Worm (Caenorhabditis elegans): Measurements from ENCODE around the gene C04B4.6.

The C04B4.6 gene

ce11 chrX:12234424-12234823, 41.1 kb downstream of the C04B4.6 start:
- TF ChIP-seq pqm-1 (tag; optimal IDR thresholded peaks at IDR 0.05): peak; percentile 41
- TF ChIP-seq skn-1 (tag; optimal IDR thresholded peaks at IDR 0.05): no peak
- no peak for TF ChIP-seq nhr-67 (tag; optimal IDR thresholded peaks at IDR 0.05)
- no peak for TF ChIP-seq nfya-1 (tag; optimal IDR thresholded peaks at IDR 0.05; ENCODE audit: insufficient read depth)
- TF ChIP-seq pha-4 (tag; optimal IDR thresholded peaks at IDR 0.05): peak; percentile 37
- TF ChIP-seq elt-2 (tag; optimal IDR thresholded peaks at IDR 0.05): peak; percentile 33
- TF ChIP-seq unc-62 (GFP tag; optimal IDR thresholded peaks at IDR 0.05): no peak
- no peak for TF ChIP-seq nhr-237 (tag; optimal IDR thresholded peaks at IDR 0.05)
- no peak for TF ChIP-seq nhr-23 (tag; optimal IDR thresholded peaks at IDR 0.05)
- no peak for TF ChIP-seq elt-1 (tag; optimal IDR thresholded peaks at IDR 0.05)

DNA sequence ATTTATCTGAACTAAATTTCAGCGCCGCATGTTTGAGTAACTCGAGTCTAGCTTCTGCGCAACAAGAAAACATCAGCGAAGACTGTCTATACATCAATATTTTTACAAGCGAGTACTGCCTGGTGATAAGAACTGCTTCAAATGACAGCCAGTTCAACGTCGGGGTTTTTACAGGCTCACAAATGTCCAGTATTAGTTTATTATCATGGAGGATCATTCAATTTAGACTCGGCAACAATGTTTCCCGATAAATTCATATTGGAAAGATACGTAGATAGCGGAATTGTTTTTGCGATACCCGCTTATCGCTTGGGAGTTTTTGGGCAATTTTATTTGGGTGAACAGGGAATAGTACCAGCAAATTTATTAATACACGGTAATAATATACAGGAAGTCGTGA, 45.1 kb downstream of the C04B4.6 start:
- TF ChIP-seq elt-2 (tag; optimal IDR thresholded peaks at IDR 0.05): peak; percentile 74
- peak; percentile 5 for TF ChIP-seq pqm-1 (tag; optimal IDR thresholded peaks at IDR 0.05)
- no peak for TF ChIP-seq snpc-4 (tag; optimal IDR thresholded peaks at IDR 0.05)

DNA sequence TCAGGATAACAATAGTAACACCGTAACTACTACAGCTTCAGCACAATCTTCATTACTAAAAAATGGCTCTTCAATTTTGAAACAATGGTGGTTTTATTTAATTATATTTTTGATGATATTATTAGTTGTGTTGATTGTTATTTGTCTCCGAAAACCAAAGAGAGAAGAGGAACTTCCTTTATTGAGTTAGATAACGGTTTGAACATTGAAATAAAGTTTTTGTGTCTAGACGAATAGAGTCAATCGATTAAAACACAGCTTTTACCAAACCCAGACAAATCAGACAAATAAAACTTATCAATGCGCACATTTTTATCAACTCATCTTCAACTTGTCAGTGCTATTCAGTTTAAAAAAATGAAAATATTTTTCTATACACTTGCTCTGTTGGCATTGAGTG, 45.8 kb downstream of the C04B4.6 start, which contains the start of gene cest-7:
TSS of gene cest-7 (plus strand) at position 301 of the 400 bp plus-strand sequence.
- TF ChIP-seq snpc-4 (tag; optimal IDR thresholded peaks at IDR 0.05): no peak
- no peak for TF ChIP-seq ceh-16 (tag; optimal IDR thresholded peaks at IDR 0.05)
- TF ChIP-seq lin-15B (tag; optimal IDR thresholded peaks at IDR 0.05): no peak
- no peak for TF ChIP-seq pqm-1 (tag; optimal IDR thresholded peaks at IDR 0.05)
- no peak for TF ChIP-seq fkh-10 (GFP tag; optimal IDR thresholded peaks at IDR 0.05)
- TF ChIP-seq ztf-4 (tag; optimal IDR thresholded peaks at IDR 0.05): no peak
- TF ChIP-seq nhr-43 (tag; optimal IDR thresholded peaks at IDR 0.05; ENCODE audit: poor library complexity, severe bottlenecking): no peak
- TF ChIP-seq elt-3 (tag; optimal IDR thresholded peaks at IDR 0.05): no peak
- no peak for TF ChIP-seq nfya-1 (tag; optimal IDR thresholded peaks at IDR 0.05; ENCODE audit: insufficient read depth)
- no peak for TF ChIP-seq pha-4 (tag; optimal IDR thresholded peaks at IDR 0.05)
- TF ChIP-seq ZK546.5 (tag; optimal IDR thresholded peaks at IDR 0.05): no peak
- no peak for TF ChIP-seq eor-1 (tag; optimal IDR thresholded peaks at IDR 0.05)
- TF ChIP-seq ceh-28 (tag; optimal IDR thresholded peaks at IDR 0.05): no peak
- TF ChIP-seq ceh-82 (tag; optimal IDR thresholded peaks at IDR 0.05): no peak
- TF ChIP-seq egl-5 (tag; optimal IDR thresholded peaks at IDR 0.05): no peak
- no peak for TF ChIP-seq sea-2 (GFP tag; optimal IDR thresholded peaks at IDR 0.05)

DNA sequence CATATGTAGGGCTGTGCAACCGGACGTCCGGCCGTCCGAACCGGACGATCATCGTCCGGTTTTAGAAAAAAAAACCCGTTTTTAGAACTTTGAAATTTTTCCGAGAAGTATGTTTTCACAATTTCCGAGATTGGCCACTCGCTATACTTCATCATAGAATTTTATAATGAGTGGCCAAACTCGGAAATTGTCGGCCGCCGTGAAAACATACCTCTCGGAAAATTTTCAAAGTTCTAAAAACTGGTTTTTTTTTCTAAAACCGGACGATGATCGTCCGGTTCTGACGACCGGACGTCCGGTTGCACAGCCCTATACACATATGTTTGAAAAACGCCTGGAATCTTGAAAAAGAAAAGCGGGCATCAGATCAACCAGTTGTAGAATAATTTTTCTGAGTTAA, 48.3 kb downstream of the C04B4.6 start:
- TF ChIP-seq fos-1 (tag; optimal IDR thresholded peaks at IDR 0.05) (no peak), daf-12 (tag; optimal IDR thresholded peaks at IDR 0.05) (no peak), ztf-4 (tag; optimal IDR thresholded peaks at IDR 0.05) (no peak), unc-62 (GFP tag; optimal IDR thresholded peaks at IDR 0.05) (no peak), nhr-77 (tag; optimal IDR thresholded peaks at IDR 0.05) (no peak), ama-1 (optimal IDR thresholded peaks at IDR 0.05) (no peak), ztf-11 (tag; optimal IDR thresholded peaks at IDR 0.05) (no peak), nhr-67 (tag; optimal IDR thresholded peaks at IDR 0.05) (no peak), mdl-1 (tag; optimal IDR thresholded peaks at IDR 0.05) (no peak)

- TF ChIP-seq R02D3.7 (tag; optimal IDR thresholded peaks at IDR 0.05): no peak
- no peak for TF ChIP-seq nfya-1 (tag; optimal IDR thresholded peaks at IDR 0.05; ENCODE audit: insufficient read depth)
- no peak for TF ChIP-seq skn-1 (tag; optimal IDR thresholded peaks at IDR 0.05)
- TF ChIP-seq elt-2 (tag; optimal IDR thresholded peaks at IDR 0.05): peak; percentile 57
- TF ChIP-seq elt-1 (tag; optimal IDR thresholded peaks at IDR 0.05): no peak
- no peak for TF ChIP-seq nhr-76 (tag; optimal IDR thresholded peaks at IDR 0.05)
- TF ChIP-seq nhr-43 (tag; optimal IDR thresholded peaks at IDR 0.05; ENCODE audit: poor library complexity, severe bottlenecking): no peak
- TF ChIP-seq pha-4 (tag; optimal IDR thresholded peaks at IDR 0.05): peak; percentile 81
- no peak for TF ChIP-seq nhr-25 (tag; optimal IDR thresholded peaks at IDR 0.05)
Observed at ce11 chrX:12225970-12226369, 49.5 kb downstream of the C04B4.6 start, which contains the start of gene cest-9.1. TSS of gene cest-9.1 (plus strand) at chrX:12226182.
